Worm (Caenorhabditis elegans): Measurements from ENCODE around the gene tbc-13.
A peak's percentile ranks its signal among the peaks of the same experiment; 100 is the strongest.

tbc-13 gene

ce11 chrX:12484749-12485148, at the start of gene tbc-13:
Gene tbc-13, plus strand, starts transcription at chrX:12485049.
- TF ChIP-seq lin-14 (GFP tag; optimal IDR thresholded peaks at IDR 0.05) (no peak), blmp-1 (tag; optimal IDR thresholded peaks at IDR 0.05) (no peak), F16B12.6 (tag; optimal IDR thresholded peaks at IDR 0.05) (no peak), xbp-1 (tag; optimal IDR thresholded peaks at IDR 0.05) (no peak), sup-37 (GFP tag; optimal IDR thresholded peaks at IDR 0.05) (no peak), C04F5.9 (tag; optimal IDR thresholded peaks at IDR 0.05) (no peak)

ce11 chrX:12435246-12435645, 49.6 kb upstream of the tbc-13 start:
- peak in 1 of 2 experiments; percentile 4 for TF ChIP-seq lin-35 (GFP tag; optimal IDR thresholded peaks at IDR 0.05)
- TF ChIP-seq swsn-7 (tag; optimal IDR thresholded peaks at IDR 0.05) = no peak
- peak; percentile 32 for TF ChIP-seq elt-2 (tag; optimal IDR thresholded peaks at IDR 0.05)

- no peak for TF ChIP-seq fkh-8 (tag; optimal IDR thresholded peaks at IDR 0.05)
- no peak for TF ChIP-seq ceh-63 (GFP tag; optimal IDR thresholded peaks at IDR 0.05)
- TF ChIP-seq lir-3 (tag; optimal IDR thresholded peaks at IDR 0.05; ENCODE audit: poor library complexity) = no peak
- TF ChIP-seq dsc-1 (tag; optimal IDR thresholded peaks at IDR 0.05) = peak; percentile 19
- no peak for TF ChIP-seq unc-62 (GFP tag; optimal IDR thresholded peaks at IDR 0.05)
These were observed 48.4 kb upstream of the tbc-13 start for ce11 chrX:12436486-12436885.

- no peak for TF ChIP-seq fos-1 (tag; optimal IDR thresholded peaks at IDR 0.05)
- TF ChIP-seq efl-1 (optimal IDR thresholded peaks at IDR 0.05) = no peak
- TF ChIP-seq efl-1 (GFP tag; optimal IDR thresholded peaks at IDR 0.05 in 1 of 2) = peak in 1 of 2 experiments; percentile 55
These were observed 46.6 kb upstream of the tbc-13 start for ce11 chrX:12438266-12438665.

ce11 chrX:12439998-12440722, 44.7 kb upstream of the tbc-13 start:
- TF ChIP-seq unc-86 (tag; optimal IDR thresholded peaks at IDR 0.05) (peak; percentile 4), lin-14 (GFP tag; optimal IDR thresholded peaks at IDR 0.05) (peak; percentile 48), swsn-7 (tag; optimal IDR thresholded peaks at IDR 0.05) (peak; percentile 5), efl-1 (optimal IDR thresholded peaks at IDR 0.05) (no peak), efl-1 (GFP tag; optimal IDR thresholded peaks at IDR 0.05 in 1 of 2) (peak in 1 of 2 experiments; percentile 67), dsc-1 (tag; optimal IDR thresholded peaks at IDR 0.05) (peak; percentile 43), fkh-8 (tag; optimal IDR thresholded peaks at IDR 0.05) (peak; percentile 6), pqm-1 (tag; optimal IDR thresholded peaks at IDR 0.05) (no peak), unc-30 (tag; optimal IDR thresholded peaks at IDR 0.05) (no peak)

ce11 chrX:12444423-12444822, 40.4 kb upstream of the tbc-13 start:
- TF ChIP-seq efl-1 (optimal IDR thresholded peaks at IDR 0.05) (no peak), efl-1 (GFP tag; optimal IDR thresholded peaks at IDR 0.05 in 1 of 2) (peak in 1 of 2 experiments; percentile 11), unc-86 (tag; optimal IDR thresholded peaks at IDR 0.05) (no peak)

- TF ChIP-seq alr-1 (tag; optimal IDR thresholded peaks at IDR 0.05; ENCODE audit: borderline replicate concordance) (no peak), elt-2 (tag; optimal IDR thresholded peaks at IDR 0.05) (peak; percentile 8)
These were observed 38.3 kb upstream of the tbc-13 start for ce11 chrX:12446572-12446971.

- peak; percentile 4 for TF ChIP-seq nhr-71 (tag; optimal IDR thresholded peaks at IDR 0.05)
- peak in 1 of 2 experiments; percentile 15 for TF ChIP-seq lin-35 (GFP tag; optimal IDR thresholded peaks at IDR 0.05)
- TF ChIP-seq sup-37 (GFP tag; optimal IDR thresholded peaks at IDR 0.05) = no peak
- no peak for TF ChIP-seq ceh-8 (GFP tag; optimal IDR thresholded peaks at IDR 0.05)
- TF ChIP-seq blmp-1 (tag; optimal IDR thresholded peaks at IDR 0.05) = peak; percentile 4
- TF ChIP-seq C04F5.9 (tag; optimal IDR thresholded peaks at IDR 0.05) = no peak
- TF ChIP-seq elt-2 (tag; optimal IDR thresholded peaks at IDR 0.05) = peak; percentile 3
- no peak for TF ChIP-seq unc-86 (tag; optimal IDR thresholded peaks at IDR 0.05)
- TF ChIP-seq sptf-1 (tag; optimal IDR thresholded peaks at IDR 0.05) = no peak
- no peak for TF ChIP-seq ceh-88 (GFP tag; IDR thresholded peaks at IDR 0.05)
- TF ChIP-seq aly-2 (tag; optimal IDR thresholded peaks at IDR 0.05) = no peak
- TF ChIP-seq nhr-12 (tag; optimal IDR thresholded peaks at IDR 0.05) = no peak
- peak; percentile 60 for TF ChIP-seq lin-14 (GFP tag; optimal IDR thresholded peaks at IDR 0.05)
- TF ChIP-seq nhr-20 (tag; optimal IDR thresholded peaks at IDR 0.05) = peak; percentile 23
- no peak for TF ChIP-seq nhr-19 (GFP tag; conservative IDR thresholded peaks at IDR 0.05)
- peak; percentile 25 for TF ChIP-seq snu-23 (GFP tag; optimal IDR thresholded peaks at IDR 0.05)
- no peak for TF ChIP-seq fkh-8 (tag; optimal IDR thresholded peaks at IDR 0.05)
- TF ChIP-seq mdl-1 (tag; optimal IDR thresholded peaks at IDR 0.05) = peak in 1 of 2 experiments; percentile 7
- TF ChIP-seq C34B4.2 (tag; optimal IDR thresholded peaks at IDR 0.05) = no peak
- no peak for TF ChIP-seq lin-15B (tag; optimal IDR thresholded peaks at IDR 0.05)
- no peak for TF ChIP-seq hlh-17 (GFP tag; optimal IDR thresholded peaks at IDR 0.05; ENCODE audit: borderline replicate concordance)
- TF ChIP-seq unc-62 (GFP tag; optimal IDR thresholded peaks at IDR 0.05) = no peak
These were observed 35.4 kb upstream of the tbc-13 start, which contains the start of gene T18D3.6 for ce11 chrX:12449262-12449942. Gene T18D3.6, plus strand, starts transcription at chrX:12449892.
